Fruit fly (Drosophila melanogaster): ENCODE data around the gene CG13250.
A peak's percentile ranks its signal among the peaks of the same experiment; 100 is the strongest.

dm6 chr3L:20533409-20533808, at the start of gene CG13250:
- TF ChIP-seq tj (GFP tag; optimal IDR thresholded peaks at IDR 0.05) (peak; percentile 65), CG5204 (GFP tag; optimal IDR thresholded peaks at IDR 0.05) (no peak)
